Worm (Caenorhabditis elegans): ENCODE data around the gene aman-2.

- no peak for TF ChIP-seq tbx-37 (GFP tag; conservative IDR thresholded peaks at IDR 0.05)
- no peak for TF ChIP-seq ama-1 (optimal IDR thresholded peaks at IDR 0.05)
- TF ChIP-seq tbx-11 (GFP tag; IDR thresholded peaks at IDR 0.05): no peak
- no peak for TF ChIP-seq ceh-36 (tag; optimal IDR thresholded peaks at IDR 0.05)
- TF ChIP-seq F13C5.2 (tag; optimal IDR thresholded peaks at IDR 0.05): peak; percentile 13
These were observed 49.3 kb upstream of the aman-2 start, which contains the start of gene rpt-1 for ce11 chrV:11982309-11982708.

Measured in whole organism, early embryonic.